Fruit fly (Drosophila melanogaster) Kc167 (cell line): ENCODE measurements around the gene CG1146.

Experiments
- Myc ChIP-seq: fragments of >200 bp; optimal IDR thresholded peaks from 2 replicates; lab custom pipeline; 2017; ENCODE audit warnings: missing external identifiers
- ttk ChIP-seq: sonication (Bioruptor generic); optimal IDR thresholded peaks from 2 replicates; lab custom pipeline; 2017; ENCODE audit warnings: missing external identifiers

- TF ChIP-seq Myc (lab: Kevin White, UChicago): no peak
- no peak for TF ChIP-seq ttk (lab: Kevin White, UChicago)
Observed at dm6 chr3L:2489855-2490254, 1.3 kb downstream of the CG1146 start.
